Fruit fly (Drosophila melanogaster) whole organism, prepupa: ENCODE data around the gene tsh.
A peak's percentile ranks its signal among the peaks of the same experiment; 100 is the strongest.

Experiments
- Blimp-1 ChIP-seq: fragments of 200-800 bp; sonication (Bioruptor generic); optimal IDR thresholded peaks from 3 replicates; lab custom pipeline; 2017; ENCODE audit warnings: missing biosample characterization, missing genetic modification characterization, mild to moderate bottlenecking, moderate library complexity, missing genetic modification reagents
- CG10631 ChIP-seq: fragments of 200-800 bp; sonication (Bioruptor generic); optimal IDR thresholded peaks from 2 replicates; lab custom pipeline; 2016; ENCODE audit warnings: missing biosample characterization, missing genetic modification characterization
- CG11294 ChIP-seq: fragments of 200-800 bp; sonication (Bioruptor generic); IDR thresholded peaks from 2 replicates; pipeline ENCODE4 v1.3.6; 2022; ENCODE audit warnings: missing biosample characterization, missing genetic modification characterization
- CG11762 ChIP-seq: fragments of 200-800 bp; sonication (Bioruptor generic); optimal IDR thresholded peaks from 3 replicates; lab custom pipeline; 2016; ENCODE audit warnings: missing biosample characterization, missing genetic modification characterization; ENCODE audit not compliant: insufficient read depth
- CG11902 ChIP-seq: fragments of 200-800 bp; sonication (Bioruptor generic); optimal IDR thresholded peaks from 3 replicates; lab custom pipeline; 2016; ENCODE audit warnings: missing biosample characterization, missing genetic modification characterization
- CG32006 ChIP-seq: fragments of 200-800 bp; sonication (Bioruptor generic); optimal IDR thresholded peaks from 3 replicates; lab custom pipeline; 2017; ENCODE audit warnings: missing biosample characterization, mild to moderate bottlenecking, missing genetic modification characterization
- CG34406 ChIP-seq: fragments of 200-800 bp; sonication (Bioruptor generic); optimal IDR thresholded peaks from 3 replicates; lab custom pipeline; 2016; ENCODE audit warnings: missing biosample characterization, missing genetic modification characterization
- CG3919 ChIP-seq: fragments of 200-800 bp; sonication (Bioruptor generic); optimal IDR thresholded peaks from 3 replicates; lab custom pipeline; 2016; ENCODE audit warnings: missing biosample characterization, missing genetic modification characterization
- CG6163 ChIP-seq: fragments of 200-800 bp; sonication (Bioruptor generic); IDR thresholded peaks from 3 replicates; pipeline ENCODE4 v1.3.6; 2022; ENCODE audit warnings: missing biosample characterization, missing genetic modification characterization
- CG6792 ChIP-seq: fragments of 200-800 bp; sonication (Bioruptor generic); optimal IDR thresholded peaks from 3 replicates; lab custom pipeline; 2016; ENCODE audit warnings: missing biosample characterization, missing genetic modification characterization
- CG6808 ChIP-seq: fragments of 200-800 bp; sonication (Bioruptor generic); optimal IDR thresholded peaks from 3 replicates; lab custom pipeline; 2017; ENCODE audit warnings: missing biosample characterization, missing genetic modification characterization, mild to moderate bottlenecking, moderate library complexity, missing genetic modification reagents
- CG6854 ChIP-seq: fragments of 200-800 bp; sonication (Bioruptor generic); optimal IDR thresholded peaks from 2 replicates; lab custom pipeline; 2017; ENCODE audit warnings: missing biosample characterization, mild to moderate bottlenecking, missing genetic modification characterization
- CG7368 ChIP-seq: fragments of 200-800 bp; sonication (Bioruptor generic); optimal IDR thresholded peaks from 3 replicates; lab custom pipeline; 2016; ENCODE audit warnings: missing biosample characterization, missing genetic modification characterization
- CG8119 ChIP-seq: fragments of 200-800 bp; sonication (Bioruptor generic); IDR thresholded peaks from 3 replicates; pipeline ENCODE4 v1.3.6; 2022; ENCODE audit warnings: missing biosample characterization, missing genetic modification characterization
- CG8319 ChIP-seq: fragments of 200-800 bp; sonication (Bioruptor generic); optimal IDR thresholded peaks from 3 replicates; lab custom pipeline; 2016; ENCODE audit warnings: missing biosample characterization, missing genetic modification characterization
- CG9139 ChIP-seq: fragments of 200-800 bp; sonication (Bioruptor generic); optimal IDR thresholded peaks from 3 replicates; lab custom pipeline; 2017; ENCODE audit warnings: missing biosample characterization, mild to moderate bottlenecking, missing genetic modification characterization
- Eip75B ChIP-seq: fragments of 200-800 bp; sonication (Bioruptor generic); optimal IDR thresholded peaks from 3 replicates; lab custom pipeline; 2016; ENCODE audit warnings: missing biosample characterization, missing genetic modification characterization
- Eip93F ChIP-seq: fragments of 200-800 bp; sonication (Bioruptor generic); optimal IDR thresholded peaks from 2 replicates; lab custom pipeline; 2016; ENCODE audit warnings: missing biosample characterization, mild to moderate bottlenecking, missing genetic modification characterization
- Ets21C ChIP-seq: fragments of 200-800 bp; sonication (Bioruptor generic); optimal IDR thresholded peaks from 3 replicates; lab custom pipeline; 2016; ENCODE audit warnings: missing biosample characterization, missing genetic modification characterization
- Ets96B ChIP-seq: fragments of 200-800 bp; optimal IDR thresholded peaks from 2 replicates; lab custom pipeline; 2019; ENCODE audit warnings: missing biosample characterization, mild to moderate bottlenecking, missing genetic modification characterization, moderate library complexity
- Hr38 ChIP-seq: sonication (Bioruptor generic); optimal IDR thresholded peaks from 2 replicates; lab custom pipeline; 2016; ENCODE audit warnings: missing biosample characterization, missing genetic modification characterization
- Lpt ChIP-seq: fragments of 200-800 bp; sonication (Bioruptor generic); optimal IDR thresholded peaks from 3 replicates; lab custom pipeline; 2016; ENCODE audit warnings: missing biosample characterization, missing genetic modification characterization
- Met ChIP-seq: fragments of 200-800 bp; sonication (Bioruptor generic); optimal IDR thresholded peaks from 3 replicates; lab custom pipeline; 2016; ENCODE audit warnings: missing biosample characterization, missing genetic modification characterization
- OdsH ChIP-seq: fragments of 200-800 bp; sonication (Bioruptor generic); optimal IDR thresholded peaks from 3 replicates; lab custom pipeline; 2016; ENCODE audit warnings: missing biosample characterization, missing genetic modification characterization
- Smox ChIP-seq: fragments of 200-800 bp; sonication (Bioruptor generic); optimal IDR thresholded peaks from 3 replicates; lab custom pipeline; 2016; ENCODE audit warnings: missing biosample characterization, missing genetic modification characterization
- Sox102F ChIP-seq: fragments of 200-800 bp; sonication (Bioruptor generic); optimal IDR thresholded peaks from 2 replicates; lab custom pipeline; 2016; ENCODE audit warnings: missing biosample characterization, mild to moderate bottlenecking, missing genetic modification characterization
- Sox15 ChIP-seq: fragments of 200-800 bp; sonication (Bioruptor generic); optimal IDR thresholded peaks from 3 replicates; lab custom pipeline; 2016; ENCODE audit warnings: missing biosample characterization, missing genetic modification characterization
- acj6 ChIP-seq: fragments of 200-800 bp; sonication (Bioruptor generic); optimal IDR thresholded peaks from 3 replicates; lab custom pipeline; 2016; ENCODE audit warnings: missing biosample characterization, missing genetic modification characterization
- dac ChIP-seq: fragments of 200-800 bp; sonication (Bioruptor generic); optimal IDR thresholded peaks from 2 replicates; lab custom pipeline; 2017; ENCODE audit warnings: missing biosample characterization, mild to moderate bottlenecking, missing genetic modification characterization
- dsx ChIP-seq: fragments of 200-800 bp; optimal IDR thresholded peaks from 3 replicates; lab custom pipeline; 2019; ENCODE audit warnings: missing biosample characterization, mild to moderate bottlenecking, missing genetic modification characterization, moderate library complexity; ENCODE audit not compliant: poor library complexity, severe bottlenecking
- fd59A ChIP-seq: fragments of 200-800 bp; sonication (Bioruptor generic); optimal IDR thresholded peaks from 2 replicates; lab custom pipeline; 2017; ENCODE audit warnings: missing biosample characterization, mild to moderate bottlenecking, missing genetic modification characterization, missing genetic modification reagents
- fkh ChIP-seq: fragments of 200-800 bp; sonication (Bioruptor generic); optimal IDR thresholded peaks from 3 replicates; lab custom pipeline; 2017; ENCODE audit warnings: missing biosample characterization, mild to moderate bottlenecking, missing genetic modification characterization, moderate library complexity
- lz ChIP-seq: fragments of 200-800 bp; sonication (Bioruptor generic); optimal IDR thresholded peaks from 3 replicates; lab custom pipeline; 2016; ENCODE audit warnings: missing biosample characterization, missing genetic modification characterization
- net ChIP-seq: fragments of 200-800 bp; sonication (Bioruptor generic); optimal IDR thresholded peaks from 3 replicates; lab custom pipeline; 2016; ENCODE audit warnings: missing biosample characterization, missing genetic modification characterization
- pdm3 ChIP-seq: fragments of 200-800 bp; sonication (Bioruptor generic); optimal IDR thresholded peaks from 3 replicates; lab custom pipeline; 2016; ENCODE audit warnings: missing biosample characterization, missing genetic modification characterization
- salr ChIP-seq, 2 experiments: fragments of 200-800 bp; sonication (Bioruptor generic); optimal IDR thresholded peaks; 3 replicates each; lab custom pipeline; 2016 to 2018; ENCODE audit warnings: missing biosample characterization in 2 of 2, missing genetic modification characterization in 2 of 2, mild to moderate bottlenecking in 1 of 2
- spab ChIP-seq: fragments of 200-800 bp; sonication (Bioruptor generic); optimal IDR thresholded peaks from 2 replicates; lab custom pipeline; 2017; ENCODE audit warnings: missing biosample characterization, mild to moderate bottlenecking, missing genetic modification characterization, missing genetic modification reagents
- ss ChIP-seq, 2 experiments: fragments of 200-800 bp; sonication (Bioruptor generic); optimal IDR thresholded peaks; 2 replicates in 1 of 2; 3 replicates in 1 of 2; lab custom pipeline; 2017 to 2018; ENCODE audit warnings: mild to moderate bottlenecking in 2 of 2, missing biosample characterization in 2 of 2, missing genetic modification characterization in 2 of 2, moderate library complexity in 1 of 2
- svp ChIP-seq: fragments of 200-800 bp; sonication (Bioruptor generic); peaks from one replicate; lab custom pipeline; 2016; ENCODE audit warnings: missing biosample characterization, missing genetic modification characterization
- topi ChIP-seq: fragments of 200-800 bp; sonication (Bioruptor generic); optimal IDR thresholded peaks from 3 replicates; lab custom pipeline; 2016; ENCODE audit warnings: missing biosample characterization, missing genetic modification characterization

tsh gene

DNA sequence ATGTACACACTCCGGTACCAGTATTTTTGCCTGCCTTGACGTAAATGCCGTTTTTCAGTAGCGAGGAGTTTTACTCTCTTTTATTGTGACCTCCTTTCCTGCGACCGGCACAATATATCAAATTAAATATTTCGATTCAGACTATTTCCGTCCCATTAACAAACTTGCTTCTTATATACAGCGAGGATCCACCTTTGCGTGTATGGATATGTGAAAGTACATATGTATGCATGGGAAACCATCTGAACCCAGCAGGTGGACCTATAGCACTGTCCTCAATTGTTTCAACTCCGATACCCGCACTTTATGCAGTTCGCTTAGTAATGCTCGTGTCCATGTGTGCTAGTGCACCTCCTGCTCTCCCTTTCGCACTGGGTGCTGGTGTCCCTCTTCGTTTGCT lies 18.9 kb downstream of the tsh start (continued):
- TF ChIP-seq Eip93F = no peak
- TF ChIP-seq CG11294 (GFP tag; lab: Robert Waterston, UW) = no peak
- no peak for TF ChIP-seq CG9139 (GFP tag; lab: Kevin White, UChicago)
- peak; percentile 43 for TF ChIP-seq CG11762 (GFP tag; lab: Kevin White, UChicago)
- peak; percentile 28 to 47 for TF ChIP-seq salr (GFP tag; optimal IDR thresholded peaks at IDR 0.05; lab: Kevin White, UChicago)
- peak; percentile 78 for TF ChIP-seq svp (GFP tag; lab: Kevin White, UChicago)
- TF ChIP-seq fd59A (GFP tag; lab: Kevin White, UChicago) = peak; percentile 72
- peak; percentile 42 for TF ChIP-seq Smox (GFP tag; lab: Kevin White, UChicago)
- TF ChIP-seq CG32006 = peak; percentile 50
- TF ChIP-seq CG7368 = peak; percentile 46
- no peak for TF ChIP-seq CG8119
- peak; percentile 53 for TF ChIP-seq pdm3 (GFP tag; lab: Kevin White, UChicago)
- TF ChIP-seq fkh (GFP tag; lab: Kevin White, UChicago) = no peak
- TF ChIP-seq CG34406 = peak; percentile 41
- peak; percentile 7 for TF ChIP-seq Sox102F
- TF ChIP-seq CG11902 (GFP tag; lab: Kevin White, UChicago) = peak; percentile 50
- TF ChIP-seq Blimp-1 = no peak
- TF ChIP-seq dsx = peak; percentile 50
- peak; percentile 40 for TF ChIP-seq CG10631 (GFP tag; lab: Kevin White, UChicago)
- peak; percentile 47 for TF ChIP-seq Ets96B (tag; lab: Kevin White, UChicago)
- peak; percentile 54 for TF ChIP-seq OdsH (GFP tag; lab: Kevin White, UChicago)
- peak; percentile 15 to 67 for TF ChIP-seq ss (GFP tag; optimal IDR thresholded peaks at IDR 0.05; lab: Kevin White, UChicago)
- TF ChIP-seq Met (GFP tag; lab: Kevin White, UChicago) = peak; percentile 72
- peak; percentile 60 for TF ChIP-seq CG6792 (GFP tag; lab: Kevin White, UChicago)
- peak; percentile 36 for TF ChIP-seq Sox15 (GFP tag; lab: Kevin White, UChicago)
- TF ChIP-seq CG6163 = no peak
- peak; percentile 51 for TF ChIP-seq acj6 (GFP tag; lab: Kevin White, UChicago)
- TF ChIP-seq Lpt (GFP tag; lab: Kevin White, UChicago) = peak; percentile 18
- TF ChIP-seq Ets21C (GFP tag; lab: Kevin White, UChicago) = no peak
- TF ChIP-seq net = peak; percentile 30
- TF ChIP-seq spab = peak; percentile 49
- peak; percentile 53 for TF ChIP-seq topi
- TF ChIP-seq Hr38 (GFP tag; lab: Kevin White, UChicago) = no peak
- TF ChIP-seq Eip75B (GFP tag; lab: Kevin White, UChicago) = peak; percentile 54
- TF ChIP-seq lz = peak; percentile 37
- TF ChIP-seq dac (GFP tag; lab: Kevin White, UChicago) = no peak
- peak; percentile 56 for TF ChIP-seq CG3919
- TF ChIP-seq CG6808 (GFP tag; lab: Kevin White, UChicago) = peak; percentile 68

DNA sequence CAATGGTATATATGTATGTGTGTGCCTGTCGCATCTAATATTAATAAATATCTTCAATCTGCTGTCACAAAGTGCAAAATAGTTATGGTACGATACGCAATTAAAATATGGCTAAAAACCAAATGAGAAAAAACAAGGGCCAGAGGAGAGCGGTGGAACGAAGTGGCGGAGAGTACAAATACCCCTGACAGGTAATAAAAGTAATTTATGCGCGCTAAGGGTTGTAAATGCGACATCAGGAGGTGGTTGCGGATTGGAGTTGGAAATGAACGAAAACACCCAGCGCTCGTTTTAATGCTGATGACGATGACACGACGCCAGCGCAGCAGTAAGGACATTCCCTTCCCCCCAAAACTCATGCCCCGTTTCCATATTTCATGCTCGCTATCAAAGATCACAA lies 21.3 kb downstream of the tsh start:
- TF ChIP-seq Met (GFP tag; lab: Kevin White, UChicago) (no peak), CG6854 (GFP tag; lab: Kevin White, UChicago) (no peak), Blimp-1 (no peak), CG8319 (GFP tag; lab: Kevin White, UChicago) (no peak), net (no peak), pdm3 (GFP tag; lab: Kevin White, UChicago) (no peak), svp (GFP tag; lab: Kevin White, UChicago) (no peak), CG8119 (no peak), CG9139 (GFP tag; lab: Kevin White, UChicago) (no peak), CG6808 (GFP tag; lab: Kevin White, UChicago) (no peak), OdsH (GFP tag; lab: Kevin White, UChicago) (no peak), dsx (no peak), CG11902 (GFP tag; lab: Kevin White, UChicago) (no peak), CG6163 (no peak), Sox102F (no peak), Eip75B (GFP tag; lab: Kevin White, UChicago) (no peak), fkh (GFP tag; lab: Kevin White, UChicago) (no peak)
- TF ChIP-seq, all 60 proteins: peak for 0
